Fruit fly (Drosophila melanogaster): ENCODE data around the gene CG43318.

The CG43318 gene

DNA sequence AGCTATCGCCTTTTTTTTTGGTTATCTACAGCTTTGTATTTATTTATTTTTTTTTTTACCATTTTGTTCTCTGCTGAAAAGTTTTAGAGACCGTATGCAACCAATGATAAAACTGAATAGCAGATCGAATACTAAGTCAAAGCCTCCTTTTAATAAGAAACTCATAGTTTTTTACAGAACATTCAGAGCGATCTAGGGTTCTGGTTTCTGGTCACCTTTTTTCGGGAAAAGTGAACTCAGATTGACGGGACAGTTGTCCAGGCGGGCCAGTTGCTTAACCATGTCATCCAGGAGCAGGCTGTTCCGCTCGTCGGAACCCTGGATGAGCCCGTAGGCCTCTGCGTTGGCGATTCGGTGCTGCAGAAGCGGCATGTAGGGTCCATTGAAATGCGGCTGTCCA lies at the start of gene CG43318:
TSS of gene CG43318 (minus strand) at position 101 of the 400 bp plus-strand sequence.
- TF ChIP-seq Hr39 (GFP tag; optimal IDR thresholded peaks at IDR 0.05) (no peak), Hr38 (GFP tag; optimal IDR thresholded peaks at IDR 0.05) (no peak), fd85E (GFP tag; optimal IDR thresholded peaks at IDR 0.05) (no peak), dac (GFP tag; optimal IDR thresholded peaks at IDR 0.05) (no peak), salr (GFP tag; optimal IDR thresholded peaks at IDR 0.05) (no peak), esn (GFP tag; optimal IDR thresholded peaks at IDR 0.05) (no peak), dsx (GFP tag; optimal IDR thresholded peaks at IDR 0.05; ENCODE audit: poor library complexity, severe bottlenecking) (no peak), fd59A (GFP tag; optimal IDR thresholded peaks at IDR 0.05) (no peak), pdm3 (GFP tag; optimal IDR thresholded peaks at IDR 0.05) (no peak)

- TF ChIP-seq CG6163 (GFP tag; IDR thresholded peaks at IDR 0.05) (no peak), Lpt (GFP tag; optimal IDR thresholded peaks at IDR 0.05) (no peak), acj6 (GFP tag; optimal IDR thresholded peaks at IDR 0.05) (no peak), CG3919 (GFP tag; optimal IDR thresholded peaks at IDR 0.05) (no peak), topi (GFP tag; optimal IDR thresholded peaks at IDR 0.05) (no peak)
Measured at dm6 chr3R:15875611-15876010, 42.4 kb upstream of the CG43318 start, which contains the start of gene CG31183. Gene CG31183, minus strand, starts transcription at chr3R:15875939.

DNA sequence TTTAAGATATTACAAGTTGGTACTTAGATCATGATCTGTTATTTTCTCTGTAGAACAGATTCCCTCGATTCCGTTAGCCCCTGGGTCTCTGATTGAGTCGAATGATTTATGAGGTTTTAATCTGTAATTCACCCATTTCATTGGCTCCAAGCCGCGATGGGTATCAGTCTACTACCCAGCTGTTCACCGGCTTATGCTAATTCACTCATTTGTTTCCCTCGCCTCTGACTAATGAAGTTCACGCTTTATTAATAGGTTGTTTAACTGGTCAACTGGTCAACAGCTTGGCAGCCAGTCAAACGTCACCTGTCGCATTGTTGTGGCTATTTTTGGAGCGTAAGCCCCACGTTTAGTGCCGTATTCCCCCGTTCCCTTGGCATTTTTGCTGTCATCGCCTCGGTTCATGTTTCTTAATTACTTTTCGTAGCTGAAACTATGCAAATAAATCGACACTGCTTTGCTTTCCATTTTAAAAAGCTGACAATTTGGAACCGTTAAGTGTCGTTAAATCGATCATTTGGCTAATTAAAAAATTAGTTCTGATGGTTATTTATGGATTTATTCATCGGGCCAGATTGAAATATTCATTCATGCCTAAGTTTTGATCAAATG lies 39.7 kb upstream of the CG43318 start:
- TF ChIP-seq Eip78C (GFP tag), result no peak
- no peak for TF ChIP-seq CG7368 (GFP tag; optimal IDR thresholded peaks at IDR 0.05)
- TF ChIP-seq vri (GFP tag; optimal IDR thresholded peaks at IDR 0.05), result no peak
- TF ChIP-seq esn (GFP tag; optimal IDR thresholded peaks at IDR 0.05), result no peak
- no peak for TF ChIP-seq CG31627 (GFP tag; optimal IDR thresholded peaks at IDR 0.05)
- no peak for TF ChIP-seq CG6808 (GFP tag; optimal IDR thresholded peaks at IDR 0.05)

DNA sequence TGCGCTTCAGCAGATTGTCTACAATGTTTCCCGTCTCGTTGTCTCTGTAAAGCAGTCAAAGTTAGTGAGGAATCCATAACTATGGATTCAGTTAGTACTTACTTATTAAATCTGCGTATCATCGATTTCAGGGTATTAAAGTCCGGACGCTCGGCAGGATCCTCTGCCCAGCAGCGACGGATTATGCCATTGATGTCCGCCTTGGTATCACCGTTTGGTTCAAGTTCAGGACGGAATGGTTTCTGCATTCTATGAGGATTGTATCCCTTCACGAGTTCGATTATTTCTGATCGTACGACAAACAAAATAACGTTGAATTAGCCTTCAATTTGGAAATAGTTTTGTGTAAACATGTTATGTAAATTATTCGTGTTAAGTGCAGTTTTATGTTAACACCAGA lies 26.7 kb upstream of the CG43318 start, which contains the start of gene CG9632:
TSS of gene CG9632 (plus strand) at position 301 of the 400 bp plus-strand sequence.
- no peak for TF ChIP-seq CG8119 (GFP tag; IDR thresholded peaks at IDR 0.05)
- no peak for TF ChIP-seq CG3032 (tag; optimal IDR thresholded peaks at IDR 0.05)
- no peak for TF ChIP-seq Met (GFP tag; optimal IDR thresholded peaks at IDR 0.05)
- no peak for TF ChIP-seq CG15336 (GFP tag; IDR thresholded peaks at IDR 0.05)
- no peak for TF ChIP-seq CG6163 (GFP tag; IDR thresholded peaks at IDR 0.05)
- TF ChIP-seq CG10669 (GFP tag; optimal IDR thresholded peaks at IDR 0.05), result no peak
- TF ChIP-seq net (GFP tag; optimal IDR thresholded peaks at IDR 0.05), result no peak
- TF ChIP-seq Sox14 (GFP tag; optimal IDR thresholded peaks at IDR 0.05), result no peak
- no peak for TF ChIP-seq Eip78C (GFP tag)
- no peak for TF ChIP-seq CG8632 (GFP tag; optimal IDR thresholded peaks at IDR 0.05)
- TF ChIP-seq Hr39 (GFP tag; optimal IDR thresholded peaks at IDR 0.05), result no peak
- TF ChIP-seq CG7368 (GFP tag; optimal IDR thresholded peaks at IDR 0.05), result no peak
- no peak for TF ChIP-seq CG8319 (GFP tag; optimal IDR thresholded peaks at IDR 0.05)
- no peak for TF ChIP-seq CG6792 (GFP tag; optimal IDR thresholded peaks at IDR 0.05)
- TF ChIP-seq Gug (GFP tag; IDR thresholded peaks at IDR 0.05), result no peak
- TF ChIP-seq Smox (GFP tag; optimal IDR thresholded peaks at IDR 0.05), result no peak

dm6 chr3R:15857189-15857767 lies 24.0 kb upstream of the CG43318 start, which contains the start of gene Hmt-1:
Gene Hmt-1, minus strand, starts transcription at chr3R:15857470.
- TF ChIP-seq Ets21C (GFP tag; optimal IDR thresholded peaks at IDR 0.05), result no peak
- peak; percentile 95 for TF ChIP-seq svp (GFP tag)
